Fruit fly (Drosophila melanogaster) S2 (cell line): ENCODE results near the gene CG34301.
A peak's percentile ranks its signal among the peaks of the same experiment; 100 is the strongest.

Experiments used
- CG8478 ChIP-seq: fragments of >200 bp; optimal IDR thresholded peaks from 2 replicates; lab custom pipeline; 2018
- CTCF ChIP-seq, 2 experiments: fragments of >200 bp; optimal IDR thresholded peaks; 2 replicates each; lab custom pipeline; 2018

The CG34301 gene

DNA sequence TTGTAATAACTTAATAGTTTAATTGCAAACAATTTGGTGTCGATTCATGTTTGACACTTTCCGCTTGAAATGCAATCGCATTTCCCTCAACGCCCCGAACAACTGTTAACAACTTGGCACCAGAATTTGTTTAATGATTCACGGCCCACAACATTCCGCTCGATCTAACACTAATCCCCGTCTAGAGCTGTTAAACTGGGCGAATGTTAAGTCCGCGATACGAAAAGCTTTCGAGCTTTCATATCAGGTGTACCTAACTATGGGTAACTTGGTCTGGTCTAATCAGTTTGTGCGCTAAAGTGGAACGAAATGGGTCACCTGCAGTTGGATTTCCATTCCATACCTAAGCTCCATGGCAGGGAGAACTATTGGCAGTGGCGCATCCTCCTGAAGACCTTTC is at the start of gene CG34301:
CG34301 (plus strand) TSS at position 301 of the 400 bp plus-strand sequence.
- TF ChIP-seq CTCF (optimal IDR thresholded peaks at IDR 0.05; lab: Kevin White, UChicago) (no peak), CG8478 (no peak)

DNA sequence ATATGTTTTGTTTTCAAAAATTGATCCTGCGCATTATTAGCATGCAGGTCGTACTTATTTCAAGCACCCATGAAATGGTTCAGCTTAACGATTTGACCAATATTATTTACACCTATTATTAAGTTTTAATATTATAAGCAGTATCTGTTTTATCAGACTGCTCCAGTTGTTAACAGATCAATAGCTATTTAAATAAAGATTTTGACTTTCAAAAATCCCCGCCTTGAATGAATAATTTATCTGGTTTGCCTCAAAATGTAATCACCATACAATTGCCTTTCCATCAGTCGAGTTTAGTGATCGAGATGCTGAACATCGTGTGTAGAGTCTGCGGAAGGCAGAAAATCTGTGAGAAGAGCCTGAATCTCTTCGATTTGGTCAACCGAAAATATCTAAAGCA is 48.1 kb upstream of the CG34301 start, which contains the start of gene ouib:
ouib (plus strand) TSS at position 301 of the 400 bp plus-strand sequence.
- TF ChIP-seq CTCF (optimal IDR thresholded peaks at IDR 0.05; lab: Kevin White, UChicago) (no peak), CG8478 (no peak)

DNA sequence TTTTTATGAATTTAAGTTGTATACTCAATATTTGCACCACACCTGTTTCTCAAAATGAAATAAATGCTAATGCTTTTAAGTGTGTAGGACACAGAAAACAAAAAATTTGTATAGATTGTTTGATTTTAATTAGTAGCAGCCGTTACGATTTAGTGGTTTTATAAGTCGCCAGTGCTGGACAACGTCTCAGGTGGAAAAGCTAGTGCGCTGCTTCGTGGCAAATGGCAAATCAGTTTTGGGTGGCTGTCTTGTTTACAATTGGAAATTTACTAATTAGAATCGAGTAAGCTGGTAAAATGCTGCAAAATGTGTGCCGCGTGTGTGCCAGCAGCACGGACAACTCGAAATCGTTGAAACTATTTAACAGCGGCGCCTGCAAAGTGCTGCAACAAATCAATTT is 46.6 kb upstream of the CG34301 start, which contains the start of gene CG8159:
CG8159 (plus strand) TSS at position 223 of the 400 bp plus-strand sequence.
- TF ChIP-seq CTCF (optimal IDR thresholded peaks at IDR 0.05; lab: Kevin White, UChicago), result no peak
- TF ChIP-seq CG8478, result no peak

DNA sequence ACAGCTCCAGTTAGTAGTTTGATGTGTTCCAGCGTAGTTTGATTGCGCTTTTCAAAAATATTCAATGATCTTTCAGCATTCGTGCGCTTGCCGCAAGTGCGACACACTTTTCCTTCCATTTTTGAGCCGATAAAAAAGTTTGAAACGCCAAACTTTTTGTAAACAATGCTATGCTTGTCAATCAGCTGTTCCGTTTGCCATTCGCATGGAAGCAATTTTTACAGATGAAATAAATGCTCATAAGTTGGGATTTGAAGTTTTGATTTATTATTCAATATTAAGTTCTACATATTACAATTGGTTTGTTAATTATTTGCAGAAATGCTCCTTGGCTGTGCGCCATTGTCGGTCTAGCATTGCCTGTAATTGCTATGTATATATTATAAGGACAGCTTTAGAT is 43.7 kb upstream of the CG34301 start, which contains the start of gene ranshi:
ranshi (minus strand) TSS at position 152 of the 400 bp plus-strand sequence.
- TF ChIP-seq CG8478 (no peak), CTCF (optimal IDR thresholded peaks at IDR 0.05; lab: Kevin White, UChicago) (no peak)

DNA sequence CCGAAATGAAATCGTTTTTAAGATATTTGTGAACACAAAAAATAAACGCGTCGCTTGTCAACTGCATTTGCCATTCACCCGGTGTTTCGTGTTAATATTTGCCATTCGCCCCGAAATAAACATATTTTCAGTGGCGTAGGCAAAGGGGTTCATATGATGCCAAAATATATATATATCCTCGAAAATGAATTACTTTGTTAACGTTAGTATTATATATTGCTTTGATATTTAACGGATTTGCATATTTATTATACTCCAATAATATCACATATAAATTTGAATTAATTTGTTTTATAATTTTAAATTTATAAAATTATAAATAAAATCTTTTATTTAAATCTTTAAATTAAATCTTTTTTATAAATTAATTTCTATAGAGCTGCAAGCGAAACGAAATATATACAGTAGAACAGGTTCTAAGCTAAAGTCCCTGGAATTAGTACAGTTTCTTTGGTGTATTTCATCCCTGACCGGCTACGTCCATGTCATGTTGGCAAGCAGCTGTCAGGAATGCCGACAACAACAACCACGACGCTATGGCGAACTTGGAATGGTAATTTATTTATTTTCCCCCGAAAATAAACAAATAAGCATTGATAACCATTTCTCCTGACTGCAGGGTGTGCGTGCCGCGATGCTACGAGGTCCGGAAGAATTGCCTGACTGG is 41.5 kb upstream of the CG34301 start, which contains the start of the genes M1BP and CG8202:
M1BP (minus strand) TSS at position 102 of the 667 bp plus-strand sequence.
CG8202 (plus strand) TSS at position 495 of the 667 bp plus-strand sequence.
- TF ChIP-seq CTCF (optimal IDR thresholded peaks at IDR 0.05; lab: Kevin White, UChicago) (no peak), CG8478 (no peak)

DNA sequence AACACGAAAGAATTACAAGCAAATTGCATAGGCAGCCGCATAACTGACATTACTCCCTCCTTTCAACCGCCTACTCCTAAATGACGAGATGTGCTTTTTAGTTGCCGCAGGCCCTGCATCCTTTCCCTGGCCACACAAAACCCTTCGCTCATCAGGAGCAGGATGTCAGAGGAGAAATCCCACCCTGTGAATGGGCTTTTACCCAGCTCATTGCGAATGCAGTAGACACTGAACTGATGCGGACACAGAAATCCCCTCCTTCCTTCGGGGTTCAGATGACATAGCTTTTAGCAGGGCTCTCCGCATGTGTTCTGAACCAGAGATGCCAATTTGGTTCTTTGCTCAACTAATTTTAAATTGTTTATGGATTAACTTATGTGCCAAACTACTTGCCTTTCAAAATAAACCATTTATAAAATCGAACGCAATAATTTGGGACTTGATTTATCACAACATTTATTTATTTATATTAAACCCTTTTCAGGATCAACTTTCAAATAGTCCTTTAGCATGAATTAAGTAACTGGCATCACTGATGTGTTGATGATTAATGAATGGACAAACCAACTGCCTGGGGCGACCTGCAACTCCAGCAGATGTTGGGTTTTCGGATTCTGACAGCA is 34.0 kb upstream of the CG34301 start:
- TF ChIP-seq CTCF (optimal IDR thresholded peaks at IDR 0.05; lab: Kevin White, UChicago), result no peak
- TF ChIP-seq CG8478, result no peak

DNA sequence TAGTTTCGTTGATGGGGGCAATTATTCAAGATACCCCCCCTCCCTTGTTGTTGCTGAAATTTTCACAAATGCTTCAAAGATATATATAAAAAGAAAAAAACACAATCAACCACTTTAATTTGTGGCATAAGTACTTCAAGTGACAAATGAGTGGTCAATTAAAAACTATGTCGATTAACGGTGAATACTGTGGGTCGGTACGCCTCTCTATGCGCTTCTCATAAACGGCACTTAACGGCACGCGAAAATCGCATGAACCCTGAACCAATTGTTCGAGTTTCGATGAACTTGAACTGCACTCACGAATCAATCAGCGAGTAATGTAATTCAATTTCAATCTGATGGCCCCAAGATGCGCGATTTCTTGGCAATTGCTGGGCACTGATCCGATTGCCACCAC is 33.1 kb upstream of the CG34301 start:
- no peak for TF ChIP-seq CTCF (optimal IDR thresholded peaks at IDR 0.05; lab: Kevin White, UChicago)
- TF ChIP-seq CG8478, result no peak

DNA sequence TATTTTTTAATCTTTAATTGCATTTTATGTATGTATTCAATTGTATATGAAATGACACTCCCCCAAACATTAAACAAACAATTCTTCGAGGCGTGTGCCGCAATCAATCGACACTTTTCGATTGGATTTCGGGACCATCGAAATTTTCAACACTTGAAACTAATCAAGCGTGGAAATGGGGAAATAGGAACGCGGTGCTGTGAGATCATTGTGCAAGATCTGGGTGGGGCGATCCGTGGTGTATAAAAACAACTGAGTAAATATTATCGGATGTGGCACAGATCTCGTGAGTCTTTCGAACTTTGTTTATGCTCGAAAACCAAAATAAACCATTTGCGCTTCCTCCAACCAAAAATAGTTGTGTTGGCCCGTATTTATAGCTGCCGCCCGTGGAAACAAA is 32.0 kb upstream of the CG34301 start:
- TF ChIP-seq CG8478, result no peak
- no peak for TF ChIP-seq CTCF (optimal IDR thresholded peaks at IDR 0.05; lab: Kevin White, UChicago)

DNA sequence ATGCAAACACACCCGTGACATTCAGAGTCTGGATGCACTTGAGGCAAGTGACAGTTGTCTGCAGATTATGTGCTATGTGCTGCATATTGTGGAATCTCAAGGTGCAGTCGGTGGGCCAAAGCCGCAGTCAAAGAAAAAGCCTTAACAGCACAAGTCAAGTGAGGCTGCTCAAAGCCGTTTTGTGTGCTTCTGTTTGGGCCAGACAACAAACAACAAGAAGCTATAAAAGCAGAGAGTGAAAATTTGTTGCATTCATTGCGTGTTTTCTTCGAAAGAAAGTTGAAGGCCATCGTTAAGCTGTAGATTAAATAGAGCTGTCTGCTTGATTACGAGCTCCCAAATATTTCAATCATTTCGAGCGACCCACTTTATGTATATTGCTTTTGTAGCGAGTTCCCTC is 31.3 kb upstream of the CG34301 start:
- TF ChIP-seq CTCF (optimal IDR thresholded peaks at IDR 0.05; lab: Kevin White, UChicago), result no peak
- no peak for TF ChIP-seq CG8478

DNA sequence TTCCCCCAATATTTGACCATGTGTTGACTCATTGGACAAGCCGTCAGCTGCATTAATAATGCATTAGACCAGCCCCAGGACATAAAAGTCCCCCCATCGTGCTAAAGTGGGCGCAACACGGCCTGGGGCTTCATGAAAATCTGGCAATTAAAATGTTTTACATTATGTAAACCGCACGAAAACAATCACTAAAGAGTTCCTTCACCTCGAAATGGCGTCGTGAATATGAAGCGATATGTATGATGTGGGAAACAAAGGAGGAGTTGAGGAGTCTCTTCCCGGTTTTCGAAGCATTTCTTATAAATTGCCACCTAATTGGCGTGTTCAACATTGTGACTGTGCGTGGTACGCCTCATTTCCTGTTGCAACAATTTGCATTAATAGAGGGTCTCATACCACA is 30.6 kb upstream of the CG34301 start:
- TF ChIP-seq CTCF (optimal IDR thresholded peaks at IDR 0.05; lab: Kevin White, UChicago), result no peak

DNA sequence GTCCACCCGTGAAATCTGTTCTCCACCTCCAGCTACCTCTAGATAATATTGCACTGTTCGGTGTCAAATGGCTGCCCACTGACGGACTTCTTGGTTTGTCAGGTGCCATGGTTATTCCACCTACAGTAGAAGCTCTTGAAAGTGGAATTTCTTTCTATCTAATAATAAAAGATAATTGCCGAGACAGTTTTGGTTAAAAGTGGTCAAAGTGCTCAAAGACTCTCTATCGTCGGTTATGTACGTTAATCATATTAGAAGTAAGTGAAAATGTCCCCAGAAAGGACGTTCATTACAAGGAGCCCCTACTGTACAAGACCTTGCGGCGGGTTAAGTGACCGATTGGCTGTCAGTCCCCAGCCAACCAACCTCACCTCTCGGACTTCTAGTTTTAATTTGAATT is 29.0 kb upstream of the CG34301 start:
- TF ChIP-seq CG8478, result no peak
- TF ChIP-seq CTCF (optimal IDR thresholded peaks at IDR 0.05; lab: Kevin White, UChicago), result no peak

DNA sequence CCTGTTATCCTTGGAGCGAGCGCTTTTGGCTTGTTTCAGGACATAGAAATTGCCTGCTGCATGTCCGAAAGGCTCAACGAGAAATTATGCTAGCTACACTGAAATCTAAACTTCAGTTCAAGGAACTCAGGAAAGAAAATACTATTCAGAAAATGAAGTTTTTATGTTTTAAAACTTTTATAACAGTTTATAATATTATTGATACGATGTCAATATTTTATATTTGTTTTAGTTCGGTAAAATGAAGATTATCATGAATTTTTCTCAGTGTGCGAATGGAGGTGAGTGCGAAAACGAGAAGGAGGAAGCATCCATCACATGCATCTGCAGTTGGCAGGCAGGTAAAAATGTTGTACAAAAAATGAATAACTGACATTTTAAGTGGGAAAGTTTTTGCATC is 26.9 kb upstream of the CG34301 start:
- TF ChIP-seq CG8478 (no peak), CTCF (optimal IDR thresholded peaks at IDR 0.05; lab: Kevin White, UChicago) (no peak)

DNA sequence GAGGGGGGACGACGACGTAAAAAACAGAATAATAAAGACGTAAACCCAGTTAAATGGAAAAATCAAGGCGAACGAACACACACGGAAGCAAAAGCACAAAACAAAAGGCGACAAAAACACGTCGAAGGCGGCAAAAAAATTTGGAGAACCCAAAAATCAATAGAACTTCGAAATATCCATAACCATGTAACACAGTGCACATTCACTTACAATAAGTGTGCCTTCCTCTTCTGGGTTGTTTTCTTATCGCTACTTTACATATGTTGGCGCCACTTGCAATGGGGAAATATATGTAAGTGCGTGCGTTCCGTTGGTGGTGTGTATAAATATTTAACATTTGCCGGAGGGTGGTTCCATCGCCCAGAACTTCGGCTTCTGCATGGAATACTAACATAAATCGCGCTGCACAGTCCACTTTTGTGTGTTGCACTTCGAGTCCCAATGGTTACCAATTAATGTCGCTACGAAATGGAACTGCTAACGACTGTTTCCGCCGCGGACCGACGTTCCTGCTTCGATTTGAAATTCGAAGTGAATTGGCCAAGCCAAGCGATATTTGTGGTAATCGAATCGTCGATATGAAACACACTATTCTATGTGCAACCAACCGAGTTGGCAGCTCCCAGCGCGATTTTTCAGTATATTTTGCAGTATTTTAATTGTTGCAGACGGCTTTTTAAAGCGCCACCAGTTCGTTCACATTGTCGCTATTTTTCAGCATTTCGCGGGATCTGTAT is 25.9 kb upstream of the CG34301 start, which contains the start of the genes CG9801 and Nasp:
CG9801 (minus strand) TSS at position 542 of the 737 bp plus-strand sequence.
Nasp (plus strand) TSS at position 665 of the 737 bp plus-strand sequence.
- TF ChIP-seq CG8478 (no peak), CTCF (optimal IDR thresholded peaks at IDR 0.05; lab: Kevin White, UChicago) (peak; percentile 45 to 51)

DNA sequence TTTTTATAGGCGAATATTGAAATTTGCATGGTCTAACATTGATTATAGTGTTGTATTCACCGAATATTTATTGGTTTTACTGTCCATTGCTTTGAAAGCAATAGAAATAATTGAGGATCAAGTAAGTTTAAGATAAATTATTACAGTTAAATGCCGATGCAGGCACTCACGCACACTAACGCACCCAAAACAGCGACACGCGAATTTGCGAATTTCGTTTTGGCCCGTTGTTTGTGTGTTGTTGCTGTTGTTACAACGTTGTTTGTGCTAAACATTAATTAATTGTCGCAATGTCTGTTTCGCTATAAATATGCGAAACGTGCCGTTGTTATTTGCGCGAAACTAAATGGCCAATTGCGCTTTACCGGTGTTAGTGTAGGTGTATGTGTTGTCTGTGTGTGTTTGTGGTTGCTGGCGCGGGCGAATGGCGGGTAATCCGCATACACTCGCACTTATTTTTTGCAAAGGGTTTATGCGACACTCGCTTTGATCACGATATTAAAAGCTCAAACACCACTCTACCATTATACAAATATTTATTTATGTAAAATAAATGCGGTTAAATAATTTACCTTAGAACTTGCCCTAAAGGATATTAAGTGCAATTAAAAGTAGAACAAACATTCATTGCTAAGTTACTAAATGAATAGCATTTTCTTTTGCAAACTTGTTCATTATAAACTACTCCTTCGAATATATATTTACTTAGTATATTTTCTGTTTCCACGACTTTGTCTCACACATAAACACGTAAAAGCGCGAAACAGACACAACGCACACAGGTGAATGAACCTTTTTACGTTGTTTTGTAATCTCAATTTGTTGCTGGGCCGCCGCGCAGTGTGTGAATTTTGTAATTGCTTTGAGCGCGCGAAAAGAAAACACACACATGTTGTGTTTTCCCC is 25.1 kb upstream of the CG34301 start:
- no peak for TF ChIP-seq CTCF (optimal IDR thresholded peaks at IDR 0.05; lab: Kevin White, UChicago)
- no peak for TF ChIP-seq CG8478

DNA sequence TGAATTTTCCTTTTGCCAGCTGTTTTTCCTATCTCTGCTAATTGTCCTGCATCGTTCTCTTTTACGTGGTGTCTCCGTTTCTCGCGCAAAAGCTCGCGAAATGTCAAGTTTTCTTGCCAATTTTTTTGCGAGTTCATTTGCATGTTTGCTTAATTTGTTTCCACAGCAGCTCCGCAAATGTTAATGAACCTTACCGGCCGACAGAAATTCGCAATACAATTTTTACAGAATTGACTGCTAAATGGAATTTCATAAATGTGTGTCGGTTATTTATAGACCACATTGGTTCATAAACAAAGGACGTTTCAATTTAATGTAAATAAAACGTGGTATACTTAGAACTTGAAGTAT is 24.5 kb upstream of the CG34301 start:
- no peak for TF ChIP-seq CG8478
- no peak for TF ChIP-seq CTCF (optimal IDR thresholded peaks at IDR 0.05; lab: Kevin White, UChicago)
